Fruit fly (Drosophila melanogaster): ENCODE results near the gene SA1.
A peak's percentile ranks its signal among the peaks of the same experiment; 100 is the strongest.

Gene SA1

DNA sequence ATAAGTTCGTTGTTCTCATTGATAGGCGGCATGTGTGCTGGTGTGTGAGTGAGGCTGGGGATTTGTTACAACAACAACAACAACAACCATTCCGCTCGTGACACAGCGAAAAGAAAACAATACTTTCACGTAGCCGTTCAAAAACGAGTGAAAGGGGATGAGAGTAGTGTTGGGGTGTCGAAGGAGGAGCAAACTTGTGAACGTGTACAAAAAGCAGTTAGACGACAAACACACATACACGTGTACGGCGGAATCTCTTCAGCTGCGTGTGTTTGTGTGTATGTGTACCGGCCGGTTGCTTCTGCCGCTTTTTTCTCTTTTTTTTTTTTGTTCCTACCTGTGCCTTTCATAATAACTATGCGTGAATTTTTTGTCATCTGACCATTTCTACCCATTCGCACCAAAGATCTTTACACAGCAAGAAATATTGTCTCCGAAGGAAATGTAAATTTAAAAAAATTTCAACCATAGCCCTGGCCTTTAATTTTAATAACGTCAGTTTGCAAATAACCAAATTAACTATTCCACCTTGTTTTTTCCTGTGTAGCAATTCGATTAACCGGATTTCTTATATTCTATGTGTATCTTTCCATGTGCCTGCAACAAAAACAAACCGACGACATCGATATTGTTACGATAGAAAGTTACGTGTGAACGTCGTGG is 28.0 kb upstream of the SA1 start (continued):
- no peak for TF ChIP-seq unc-4 (GFP tag; IDR thresholded peaks at IDR 0.05; ENCODE audit: partially characterized antibody)
- TF ChIP-seq ato (GFP tag; IDR thresholded peaks at IDR 0.05; ENCODE audit: partially characterized antibody): no peak
- TF ChIP-seq Dek (tag; optimal IDR thresholded peaks at IDR 0.05): no peak
- peak; percentile 63 for TF ChIP-seq gsb-n (tag; optimal IDR thresholded peaks at IDR 0.05)
- no peak for TF ChIP-seq CG8478 (optimal IDR thresholded peaks at IDR 0.05)
- TF ChIP-seq Dad (GFP tag; optimal IDR thresholded peaks at IDR 0.05): peak; percentile 47
- TF ChIP-seq CG7372 (GFP tag; IDR thresholded peaks at IDR 0.05): peak; percentile 24; the same call in 1 of the 2 replicates
- TF ChIP-seq hth (optimal IDR thresholded peaks at IDR 0.05): no peak
- peak; percentile 58 for TF ChIP-seq Antp (GFP tag; optimal IDR thresholded peaks at IDR 0.05)
- TF ChIP-seq CG13424 (tag; optimal IDR thresholded peaks at IDR 0.05): peak; percentile 65
- peak in 1 of 2 experiments; percentile 64 for TF ChIP-seq Pdp1 (GFP tag; optimal IDR thresholded peaks at IDR 0.05)
- TF ChIP-seq CG18619 (GFP tag; optimal IDR thresholded peaks at IDR 0.05): peak; percentile 50
- TF ChIP-seq org-1 (GFP tag; optimal IDR thresholded peaks at IDR 0.05): peak; percentile 48
- no peak for TF ChIP-seq ac (GFP tag; optimal IDR thresholded peaks at IDR 0.05)
- TF ChIP-seq Stat92E (GFP tag; optimal IDR thresholded peaks at IDR 0.05): no peak
- no peak for TF ChIP-seq slou (GFP tag; optimal IDR thresholded peaks at IDR 0.05)
- TF ChIP-seq CG17359 (tag; optimal IDR thresholded peaks at IDR 0.05): peak; percentile 83
- peak; percentile 60 for TF ChIP-seq CG14710 (tag; optimal IDR thresholded peaks at IDR 0.05)
- no peak; the same call in 1 of the 3 replicates for TF ChIP-seq ci (GFP tag; IDR thresholded peaks at IDR 0.05)
- no peak for TF ChIP-seq zen2 (GFP tag; IDR thresholded peaks at IDR 0.05; ENCODE audit: partially characterized antibody)
- TF ChIP-seq CG2875 (GFP tag; optimal IDR thresholded peaks at IDR 0.05): peak; percentile 48
- peak; percentile 33 for TF ChIP-seq CG2116 (GFP tag; optimal IDR thresholded peaks at IDR 0.05)
- TF ChIP-seq CG3163 (GFP tag; optimal IDR thresholded peaks at IDR 0.05): peak; percentile 53
- TF ChIP-seq ranshi (GFP tag; IDR thresholded peaks at IDR 0.05): no peak; the same call in 1 of the 2 replicates
- no peak for TF ChIP-seq toy (GFP tag; IDR thresholded peaks at IDR 0.05)
- no peak for TF ChIP-seq sens-2 (GFP tag; IDR thresholded peaks at IDR 0.05)
- peak; percentile 90 for TF ChIP-seq cg (GFP tag; optimal IDR thresholded peaks at IDR 0.05)
- TF ChIP-seq CHES-1-like (GFP tag; optimal IDR thresholded peaks at IDR 0.05): peak; percentile 51
- no peak; the same call in 1 of the 2 replicates for TF ChIP-seq al (GFP tag; IDR thresholded peaks at IDR 0.05)
- TF ChIP-seq sim (GFP tag; IDR thresholded peaks at IDR 0.05): peak; percentile 70; the same call in 1 of the 2 replicates
- peak; percentile 35 for TF ChIP-seq cwo (GFP tag; optimal IDR thresholded peaks at IDR 0.05)
- no peak for TF ChIP-seq croc (GFP tag; conservative IDR thresholded peaks at IDR 0.05)
- TF ChIP-seq bbx (GFP tag; IDR thresholded peaks at IDR 0.05; ENCODE audit: partially characterized antibody): no peak
- TF ChIP-seq tx (GFP tag; optimal IDR thresholded peaks at IDR 0.05): peak; percentile 59
- no peak for TF ChIP-seq Kr (GFP tag; optimal IDR thresholded peaks at IDR 0.05)
- no peak for TF ChIP-seq sug (tag; optimal IDR thresholded peaks at IDR 0.05)
- TF ChIP-seq CG11247 (GFP tag; IDR thresholded peaks at IDR 0.05): no peak
- TF ChIP-seq H2.0 (GFP tag; IDR thresholded peaks at IDR 0.05): no peak
- peak; percentile 43 for TF ChIP-seq CG18011 (GFP tag; optimal IDR thresholded peaks at IDR 0.05)
- TF ChIP-seq Hr39 (optimal IDR thresholded peaks at IDR 0.05): no peak
- no peak for TF ChIP-seq CG10321 (GFP tag; IDR thresholded peaks at IDR 0.05)
- no peak for TF ChIP-seq CG11456 (GFP tag; IDR thresholded peaks at IDR 0.05)
- no peak for TF ChIP-seq HLHmδ (GFP tag; optimal IDR thresholded peaks at IDR 0.05)
- no peak for TF ChIP-seq Meics (GFP tag; optimal IDR thresholded peaks at IDR 0.05)
- peak; percentile 57 for TF ChIP-seq CG1792 (GFP tag; optimal IDR thresholded peaks at IDR 0.05)
- TF ChIP-seq CG31388 (GFP tag; optimal IDR thresholded peaks at IDR 0.05): no peak
- TF ChIP-seq sc (optimal IDR thresholded peaks at IDR 0.05): no peak
- peak; percentile 50 for TF ChIP-seq sc (GFP tag; optimal IDR thresholded peaks at IDR 0.05)
- TF ChIP-seq CG6654 (GFP tag; optimal IDR thresholded peaks at IDR 0.05): peak; percentile 30
- TF ChIP-seq CG7271 (tag; optimal IDR thresholded peaks at IDR 0.05): peak; percentile 1

Measured in whole organism, embryonic.